Worm (Caenorhabditis elegans) whole organism, late embryonic: ENCODE results near the gene idi-1.

Experiments
- Y22D7AL.16 ChIP-seq: sonication (generic microtip); optimal IDR thresholded peaks from 2 replicates; lab custom pipeline; 2016; ENCODE audit warnings: missing genetic modification characterization, missing compliant biosample characterization
- ama-1 ChIP-seq: fragments of 150-350 bp; optimal IDR thresholded peaks from 2 replicates; lab custom pipeline; 2014
- ceh-14 ChIP-seq: sonication (generic microtip); optimal IDR thresholded peaks from 2 replicates; lab custom pipeline; 2016; ENCODE audit warnings: missing genotype, missing genetic modification characterization, missing compliant biosample characterization
- ceh-18 ChIP-seq: sonication (generic microtip); optimal IDR thresholded peaks from 2 replicates; lab custom pipeline; 2016; ENCODE audit warnings: missing genetic modification characterization, missing compliant biosample characterization
- ceh-19 ChIP-seq: fragments of 200-800 bp; sonication (Bioruptor generic); optimal IDR thresholded peaks from 2 replicates; lab custom pipeline; 2018; ENCODE audit warnings: mild to moderate bottlenecking, missing genetic modification characterization, missing compliant biosample characterization
- ceh-22 ChIP-seq: sonication (generic microtip); optimal IDR thresholded peaks from 2 replicates; lab custom pipeline; 2017; ENCODE audit warnings: missing biosample characterization, missing genetic modification characterization
- ceh-34 ChIP-seq: sonication (generic microtip); optimal IDR thresholded peaks from 2 replicates; lab custom pipeline; 2016; ENCODE audit warnings: mild to moderate bottlenecking, missing genetic modification characterization, missing compliant biosample characterization
- ceh-6 ChIP-seq: fragments of 200-800 bp; sonication (Bioruptor generic); optimal IDR thresholded peaks from 2 replicates; lab custom pipeline; 2018; ENCODE audit warnings: mild to moderate bottlenecking, missing genetic modification characterization, missing compliant biosample characterization
- ceh-9 ChIP-seq: sonication (generic microtip); optimal IDR thresholded peaks from 2 replicates; lab custom pipeline; 2016; ENCODE audit warnings: mild to moderate bottlenecking, missing genetic modification characterization, inconsistent platforms, missing compliant biosample characterization
- che-1 ChIP-seq: sonication (generic microtip); optimal IDR thresholded peaks from 2 replicates; lab custom pipeline; 2016; ENCODE audit warnings: mild to moderate bottlenecking, missing genetic modification characterization, missing compliant biosample characterization
- elt-2 ChIP-seq: sonication (generic microtip); optimal IDR thresholded peaks from 2 replicates; lab custom pipeline; 2016; ENCODE audit warnings: missing genetic modification reagents, missing genetic modification characterization, missing compliant biosample characterization
- fkh-10 ChIP-seq: fragments of 150-350 bp; optimal IDR thresholded peaks from 2 replicates; lab custom pipeline; 2014; ENCODE audit warnings: missing biosample characterization, missing genetic modification reagents, missing genetic modification characterization
- hlh-13 ChIP-seq: fragments of 200-800 bp; sonication (Bioruptor generic); optimal IDR thresholded peaks from 2 replicates; lab custom pipeline; 2018; ENCODE audit warnings: mild to moderate bottlenecking, missing genetic modification characterization, missing compliant biosample characterization
- hlh-30 ChIP-seq: sonication (generic microtip); optimal IDR thresholded peaks from 2 replicates; lab custom pipeline; 2017; ENCODE audit warnings: antibody characterized with exemption, missing genetic modification characterization, missing compliant biosample characterization; ENCODE audit not compliant: insufficient read depth
- hlh-6 ChIP-seq: sonication (generic microtip); optimal IDR thresholded peaks from 2 replicates; lab custom pipeline; 2016; ENCODE audit warnings: missing genotype, missing genetic modification characterization, missing compliant biosample characterization
- hlh-8 ChIP-seq: sonication (generic microtip); optimal IDR thresholded peaks from 2 replicates; lab custom pipeline; 2016; ENCODE audit warnings: missing genotype, missing genetic modification characterization, missing compliant biosample characterization
- nfya-1 ChIP-seq: sonication (generic microtip); optimal IDR thresholded peaks from 2 replicates; lab custom pipeline; 2017; ENCODE audit warnings: missing genetic modification characterization, mild to moderate bottlenecking, missing compliant biosample characterization, antibody characterized with exemption, moderate library complexity
- nhr-232 ChIP-seq: sonication (generic microtip); optimal IDR thresholded peaks from 2 replicates; lab custom pipeline; 2016; ENCODE audit warnings: missing genetic modification characterization, missing compliant biosample characterization
- odd-2 ChIP-seq: sonication (generic microtip); optimal IDR thresholded peaks from 2 replicates; lab custom pipeline; 2017; ENCODE audit warnings: antibody characterized with exemption, mild to moderate bottlenecking, missing genetic modification characterization, missing compliant biosample characterization
- pat-9 ChIP-seq: fragments of 200-800 bp; sonication (Bioruptor generic); optimal IDR thresholded peaks from 2 replicates; lab custom pipeline; 2018; ENCODE audit warnings: mild to moderate bottlenecking, missing genetic modification characterization, moderate library complexity, missing compliant biosample characterization
- pax-1 ChIP-seq: fragments of 150-350 bp; optimal IDR thresholded peaks from 2 replicates; lab custom pipeline; 2014; ENCODE audit warnings: missing biosample characterization, missing genetic modification characterization
- pha-2 ChIP-seq: sonication (generic microtip); optimal IDR thresholded peaks from 2 replicates; lab custom pipeline; 2017; ENCODE audit warnings: mild to moderate bottlenecking, missing genetic modification characterization, missing compliant biosample characterization
- pha-4 ChIP-seq: fragments of 150-350 bp; optimal IDR thresholded peaks from 2 replicates; lab custom pipeline; 2018; ENCODE audit warnings: missing biosample characterization, missing genetic modification reagents, missing genetic modification characterization
- pqm-1 ChIP-seq: sonication (generic microtip); optimal IDR thresholded peaks from 2 replicates; lab custom pipeline; 2016; ENCODE audit warnings: missing genetic modification characterization, missing compliant biosample characterization
- tbx-2 ChIP-seq: sonication (generic microtip); optimal IDR thresholded peaks from 2 replicates; lab custom pipeline; 2016; ENCODE audit warnings: missing genetic modification characterization, missing compliant biosample characterization
- ttx-3 ChIP-seq: sonication (generic microtip); optimal IDR thresholded peaks from 2 replicates; lab custom pipeline; 2016; ENCODE audit warnings: missing genetic modification reagents, missing genetic modification characterization, missing compliant biosample characterization
- unc-3 ChIP-seq, 2 experiments: fragments of 200-800 bp in 1 of 2; sonication (Bioruptor generic) in 1 of 2; sonication (generic microtip) in 1 of 2; conservative IDR thresholded peaks in 1 of 2; optimal IDR thresholded peaks in 1 of 2; 2 replicates each; pipeline versions ENCODE4 v1.3.6 to Lab custom; 2016 to 2022; ENCODE audit warnings: missing compliant biosample characterization in 2 of 2, missing genetic modification characterization in 2 of 2, missing genetic modification reagents in 1 of 2
- unc-42 ChIP-seq: sonication (generic microtip); optimal IDR thresholded peaks from 2 replicates; lab custom pipeline; 2016; ENCODE audit warnings: missing genotype, missing genetic modification characterization, missing compliant biosample characterization
- unc-55 ChIP-seq: sonication (generic microtip); optimal IDR thresholded peaks from 2 replicates; lab custom pipeline; 2017; ENCODE audit warnings: missing biosample characterization, missing genetic modification reagents, missing genetic modification characterization
- ztf-16 ChIP-seq: sonication (generic microtip); optimal IDR thresholded peaks from 2 replicates; lab custom pipeline; 2017; ENCODE audit warnings: missing genetic modification characterization, missing compliant biosample characterization

idi-1 gene

DNA sequence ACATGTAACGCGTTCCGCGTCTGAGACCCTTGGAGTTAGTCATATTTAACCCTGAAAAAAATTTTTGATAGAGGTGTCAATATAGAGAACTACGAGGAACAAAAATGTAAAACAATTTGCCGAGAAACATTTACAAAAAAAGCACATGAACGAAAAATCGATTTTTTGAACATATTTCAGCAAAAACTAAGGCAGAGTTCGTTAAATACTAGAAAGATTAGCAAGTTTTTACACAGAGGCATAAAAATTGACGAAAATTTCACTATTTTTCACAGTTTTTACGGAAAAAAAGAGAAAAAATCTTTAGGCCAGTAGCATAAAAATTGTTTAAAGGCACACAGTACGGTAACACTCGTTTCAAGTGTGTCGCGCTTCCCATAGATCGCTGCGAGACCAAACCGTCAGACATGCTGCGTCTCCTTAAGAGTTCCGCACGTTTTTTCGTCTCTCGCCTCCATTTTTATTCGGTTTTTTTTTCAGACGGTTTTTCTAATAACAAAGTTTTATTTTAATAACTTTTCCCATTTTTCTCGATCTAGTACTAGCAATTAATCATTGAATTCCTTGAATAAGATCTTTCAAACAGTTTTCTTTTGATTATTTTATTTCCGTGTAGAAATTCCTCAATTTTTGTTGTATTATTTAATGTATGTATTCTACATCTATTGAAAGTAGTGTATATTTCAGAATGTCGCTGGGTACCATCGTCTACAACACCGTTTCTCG, 38.8 kb downstream of the idi-1 start, which contains the start of the genes rpl-21 and C14B9.10 (continued):
- TF ChIP-seq ama-1 = no peak
- TF ChIP-seq unc-55 (GFP tag; lab: Kevin White, UChicago) = peak; percentile 73
- no peak for TF ChIP-seq ttx-3
- no peak for TF ChIP-seq pha-4 (tag; lab: Kevin White, UChicago)
- peak; percentile 27 for TF ChIP-seq ceh-18
- TF ChIP-seq che-1 = no peak

DNA sequence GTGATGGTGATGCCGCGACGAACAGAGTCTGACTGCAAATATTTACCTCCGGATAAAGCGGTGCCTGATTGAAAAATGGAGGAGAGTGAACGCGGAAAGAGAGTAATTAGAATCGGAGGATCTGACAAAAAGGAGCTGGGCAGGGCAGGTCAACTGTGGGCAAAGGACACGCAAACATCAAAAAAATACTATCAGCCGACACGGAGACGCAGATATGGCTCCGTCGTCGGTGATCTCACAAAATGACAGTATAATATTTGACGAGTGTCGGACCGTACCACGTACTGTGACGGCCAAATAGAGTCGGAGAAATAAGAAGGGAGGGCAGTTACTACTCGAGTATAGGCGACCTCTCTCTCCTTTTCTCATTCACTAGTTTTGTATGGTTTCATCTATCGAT, 41.0 kb downstream of the idi-1 start:
- TF ChIP-seq tbx-2 (tag; lab: Kevin White, UChicago) (peak; percentile 2), hlh-30 (no peak), ceh-6 (GFP tag; lab: Kevin White, UChicago) (no peak), pha-2 (tag; lab: Kevin White, UChicago) (peak; percentile 32), ztf-16 (tag; lab: Kevin White, UChicago) (no peak)

DNA sequence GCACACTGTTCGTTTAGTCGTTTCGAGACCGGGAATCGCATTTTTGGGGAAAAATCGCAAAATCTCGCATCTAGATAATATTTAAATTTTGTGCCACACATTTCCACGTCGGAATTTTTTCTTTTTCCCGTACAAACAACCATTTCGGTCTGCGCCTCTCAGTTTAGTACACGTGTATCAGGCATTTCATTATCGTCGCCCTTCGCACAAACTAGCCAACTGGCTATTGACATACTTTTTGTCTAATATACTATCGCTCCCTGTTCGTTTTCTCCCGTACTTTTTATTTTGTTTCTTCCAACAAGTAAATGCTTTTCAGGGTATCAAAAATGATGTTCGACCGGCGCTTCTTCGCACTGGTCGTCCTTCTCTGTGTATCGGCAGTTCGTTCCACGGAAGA, 41.8 kb downstream of the idi-1 start, which contains the start of gene C14B9.2:
Gene C14B9.2, plus strand, starts transcription at position 320 of the 400 bp plus-strand sequence.
- TF ChIP-seq Y22D7AL.16 (tag; lab: Kevin White, UChicago) = no peak
- no peak for TF ChIP-seq ceh-14 (tag; lab: Kevin White, UChicago)
- no peak for TF ChIP-seq hlh-6
- no peak for TF ChIP-seq elt-2 (tag; lab: Kevin White, UChicago)
- no peak for TF ChIP-seq unc-3 (GFP tag; conservative IDR thresholded peaks at IDR 0.05; lab: Robert Waterston, UW)
- no peak for TF ChIP-seq unc-3 (tag; optimal IDR thresholded peaks at IDR 0.05; lab: Kevin White, UChicago)
- no peak for TF ChIP-seq hlh-13
- TF ChIP-seq tbx-2 (tag; lab: Kevin White, UChicago) = no peak
- no peak for TF ChIP-seq ceh-34 (tag; lab: Kevin White, UChicago)
- TF ChIP-seq ceh-19 (GFP tag; lab: Kevin White, UChicago) = no peak
- no peak for TF ChIP-seq ceh-9 (tag; lab: Kevin White, UChicago)

DNA sequence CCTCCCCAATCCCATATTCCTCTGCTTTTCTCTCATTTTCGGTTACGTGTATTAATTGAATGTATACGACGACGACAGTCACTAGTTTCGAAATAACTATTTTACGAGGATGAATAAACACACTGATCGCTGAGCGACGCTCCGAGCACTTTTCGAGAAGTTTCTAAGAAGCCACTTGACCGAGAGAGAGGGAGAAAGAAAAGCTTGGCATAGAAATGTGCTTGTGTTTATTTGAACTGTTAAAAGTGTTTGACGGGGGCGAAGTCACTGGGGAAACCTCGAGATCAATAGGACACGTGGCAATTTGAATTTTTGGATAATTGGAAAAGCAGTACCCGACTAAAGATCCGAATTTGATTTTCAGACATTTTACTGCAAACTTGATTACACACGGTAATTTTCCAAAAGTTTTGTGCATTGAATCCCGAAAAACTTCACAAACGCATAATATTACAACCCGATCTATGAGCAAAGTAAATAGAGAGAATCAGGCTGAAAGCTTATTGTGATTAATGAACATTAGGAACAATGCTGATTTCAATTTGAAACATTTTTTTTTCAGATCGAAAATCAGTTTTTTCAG, 45.1 kb downstream of the idi-1 start:
- no peak for TF ChIP-seq nhr-232 (tag; lab: Kevin White, UChicago)
- peak; percentile 24 for TF ChIP-seq ama-1
- peak; percentile 33 for TF ChIP-seq hlh-30
- no peak for TF ChIP-seq fkh-10 (GFP tag; lab: Kevin White, UChicago)
- peak; percentile 73 for TF ChIP-seq pax-1 (tag; lab: Kevin White, UChicago)
- peak; percentile 61 for TF ChIP-seq ceh-22 (tag; lab: Kevin White, UChicago)
- peak; percentile 7 for TF ChIP-seq nfya-1
- TF ChIP-seq pqm-1 (tag; lab: Kevin White, UChicago) = no peak
- TF ChIP-seq pat-9 (tag; lab: Kevin White, UChicago) = no peak
- no peak for TF ChIP-seq pha-2 (tag; lab: Kevin White, UChicago)
- TF ChIP-seq unc-42 (tag; lab: Kevin White, UChicago) = no peak
- TF ChIP-seq odd-2 (tag; lab: Kevin White, UChicago) = no peak

DNA sequence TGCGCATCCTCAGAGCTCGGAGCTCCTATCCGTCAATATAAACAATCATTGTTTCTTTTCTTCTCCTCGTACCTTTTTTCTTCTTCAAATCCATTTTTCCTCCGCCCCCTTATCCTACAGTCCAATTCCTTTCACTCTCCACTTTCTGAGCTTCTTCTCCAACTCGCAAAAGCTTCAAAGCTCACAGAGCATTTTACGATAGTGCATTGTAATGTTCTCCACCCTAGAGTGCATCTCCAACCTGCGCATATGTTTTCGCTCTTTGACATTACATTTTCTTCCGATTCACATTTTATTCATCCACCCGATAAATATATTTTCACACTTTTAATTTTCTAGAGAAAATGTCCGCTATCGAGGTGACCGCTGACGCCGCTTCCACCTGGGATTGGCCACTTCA, 46.3 kb downstream of the idi-1 start, which contains the start of gene hsp-12.2:
Gene hsp-12.2, plus strand, starts transcription at position 301 of the 400 bp plus-strand sequence.
- TF ChIP-seq hlh-8 (tag; lab: Kevin White, UChicago) (no peak), hlh-6 (no peak), unc-3 (GFP tag; conservative IDR thresholded peaks at IDR 0.05; lab: Robert Waterston, UW) (no peak), unc-3 (tag; optimal IDR thresholded peaks at IDR 0.05; lab: Kevin White, UChicago) (no peak), pha-4 (tag; lab: Kevin White, UChicago) (no peak)
